Worm (Caenorhabditis elegans) whole organism, L1 larva: Measurements from ENCODE around the gene npp-1.
"Not testable (repeated sequence)": the region's sequence is repeated elsewhere in the genome, so short reads cannot be mapped to it uniquely, and the experiment has no call there.

Experiments
- C04F5.9 ChIP-seq: sonication (generic microtip); optimal IDR thresholded peaks from 2 replicates; lab custom pipeline; 2016; ENCODE audit warnings: missing genetic modification characterization, missing compliant biosample characterization
- C16A3.4 ChIP-seq: fragments of 150-350 bp; optimal IDR thresholded peaks from 2 replicates; lab custom pipeline; 2014; ENCODE audit warnings: missing biosample characterization, missing genetic modification characterization
- alr-1 ChIP-seq: fragments of 200-800 bp; sonication (Bioruptor generic); optimal IDR thresholded peaks from 2 replicates; lab custom pipeline; 2018; ENCODE audit warnings: borderline replicate concordance, mild to moderate bottlenecking, missing genetic modification characterization, missing compliant biosample characterization
- ama-1 ChIP-seq: fragments of 150-350 bp; optimal IDR thresholded peaks from 2 replicates; lab custom pipeline; 2014
- ceh-63 ChIP-seq: fragments of 200-800 bp; sonication (Bioruptor generic); optimal IDR thresholded peaks from 2 replicates; lab custom pipeline; 2018; ENCODE audit warnings: mild to moderate bottlenecking, missing genetic modification characterization, missing compliant biosample characterization
- ceh-88 ChIP-seq: fragments of 200-800 bp; sonication (Bioruptor generic); IDR thresholded peaks from 2 replicates; pipeline ENCODE4 v1.3.6; 2022; ENCODE audit warnings: missing genetic modification characterization, missing compliant biosample characterization
- ces-1 ChIP-seq: fragments of 150-350 bp; optimal IDR thresholded peaks from 2 replicates; lab custom pipeline; 2014; ENCODE audit warnings: missing biosample characterization, missing genetic modification reagents, missing genetic modification characterization
- dsc-1 ChIP-seq: sonication (generic microtip); optimal IDR thresholded peaks from 2 replicates; lab custom pipeline; 2016; ENCODE audit warnings: mild to moderate bottlenecking, missing genetic modification characterization, missing compliant biosample characterization
- efl-3 ChIP-seq: fragments of 200-800 bp; sonication (Bioruptor generic); optimal IDR thresholded peaks from 2 replicates; lab custom pipeline; 2018; ENCODE audit warnings: mild to moderate bottlenecking, missing genetic modification characterization, missing compliant biosample characterization
- egl-13 ChIP-seq: sonication (generic microtip); optimal IDR thresholded peaks from 2 replicates; lab custom pipeline; 2016; ENCODE audit warnings: missing genotype, missing genetic modification reagents, missing genetic modification characterization, missing compliant biosample characterization
- elt-2 ChIP-seq: sonication (generic microtip); optimal IDR thresholded peaks from 2 replicates; lab custom pipeline; 2016; ENCODE audit warnings: missing genetic modification characterization, mild to moderate bottlenecking, inconsistent platforms, missing compliant biosample characterization, missing genetic modification reagents
- ets-5 ChIP-seq: fragments of 200-800 bp; sonication (Bioruptor generic); IDR thresholded peaks from 2 replicates; pipeline ENCODE4 v1.3.6; 2022; ENCODE audit warnings: missing genetic modification characterization, missing compliant biosample characterization
- fkh-10 ChIP-seq: sonication (generic microtip); optimal IDR thresholded peaks from 2 replicates; lab custom pipeline; 2017; ENCODE audit warnings: missing biosample characterization, missing genetic modification reagents, missing genetic modification characterization
- fkh-4 ChIP-seq: sonication (generic microtip); optimal IDR thresholded peaks from 2 replicates; lab custom pipeline; 2016; ENCODE audit warnings: missing compliant biosample characterization, missing genetic modification characterization, borderline replicate concordance
- fos-1 ChIP-seq: fragments of 150-350 bp; optimal IDR thresholded peaks from 2 replicates; lab custom pipeline; 2014; ENCODE audit warnings: missing biosample characterization, missing genetic modification characterization
- hlh-17 ChIP-seq: fragments of 200-800 bp; sonication (Bioruptor generic); optimal IDR thresholded peaks from 2 replicates; lab custom pipeline; 2018; ENCODE audit warnings: missing genetic modification characterization, mild to moderate bottlenecking, missing compliant biosample characterization, moderate library complexity, borderline replicate concordance
- hlh-4 ChIP-seq: sonication (generic microtip); optimal IDR thresholded peaks from 2 replicates; lab custom pipeline; 2016; ENCODE audit warnings: mild to moderate bottlenecking, missing genetic modification characterization, missing compliant biosample characterization
- lin-13 ChIP-seq: fragments of 150-350 bp; optimal IDR thresholded peaks from 2 replicates; lab custom pipeline; 2014; ENCODE audit warnings: missing biosample characterization, missing genetic modification reagents, missing genetic modification characterization
- lin-14 ChIP-seq: fragments of 200-800 bp; sonication (Bioruptor generic); optimal IDR thresholded peaks from 2 replicates; lab custom pipeline; 2018; ENCODE audit warnings: mild to moderate bottlenecking, missing genetic modification characterization, moderate library complexity, missing compliant biosample characterization
- mef-2 ChIP-seq: fragments of 150-350 bp; optimal IDR thresholded peaks from 2 replicates; lab custom pipeline; 2014; ENCODE audit warnings: missing biosample characterization, missing genetic modification characterization
- nhr-11 ChIP-seq: fragments of 150-350 bp; optimal IDR thresholded peaks from 2 replicates; lab custom pipeline; 2014; ENCODE audit warnings: missing biosample characterization, missing genetic modification characterization
- nhr-19 ChIP-seq: fragments of 200-800 bp; sonication (Bioruptor generic); conservative IDR thresholded peaks from 2 replicates; pipeline ENCODE4 v1.3.6; 2022; ENCODE audit warnings: missing genetic modification characterization, missing compliant biosample characterization
- nhr-28 ChIP-seq: fragments of 150-350 bp; optimal IDR thresholded peaks from 2 replicates; lab custom pipeline; 2014; ENCODE audit warnings: missing biosample characterization, missing genetic modification characterization
- nhr-71 ChIP-seq: sonication (generic microtip); optimal IDR thresholded peaks from 2 replicates; lab custom pipeline; 2016; ENCODE audit warnings: mild to moderate bottlenecking, missing genetic modification characterization, moderate library complexity, missing compliant biosample characterization
- nhr-77 ChIP-seq: fragments of 150-350 bp; optimal IDR thresholded peaks from 2 replicates; lab custom pipeline; 2014; ENCODE audit warnings: missing biosample characterization, missing genetic modification characterization
- nhr-84 ChIP-seq: sonication (generic microtip); optimal IDR thresholded peaks from 2 replicates; lab custom pipeline; 2017; ENCODE audit warnings: missing biosample characterization, missing genetic modification characterization
- pqm-1 ChIP-seq: sonication (generic microtip); optimal IDR thresholded peaks from 3 replicates; lab custom pipeline; 2017; ENCODE audit warnings: missing biosample characterization, missing genetic modification characterization
- skn-1 ChIP-seq: fragments of 150-350 bp; optimal IDR thresholded peaks from 2 replicates; lab custom pipeline; 2014; ENCODE audit warnings: missing biosample characterization, missing genetic modification characterization
- snpc-4 ChIP-seq: fragments of 150-350 bp; optimal IDR thresholded peaks from 2 replicates; lab custom pipeline; 2014; ENCODE audit warnings: missing biosample characterization, missing genetic modification characterization
- snu-23 ChIP-seq: sonication (generic microtip); optimal IDR thresholded peaks from 2 replicates; lab custom pipeline; 2016; ENCODE audit warnings: missing genetic modification characterization, missing compliant biosample characterization
- sptf-1 ChIP-seq: fragments of 150-350 bp; optimal IDR thresholded peaks from 2 replicates; lab custom pipeline; 2014; ENCODE audit warnings: missing biosample characterization, missing genetic modification characterization
- sup-37 ChIP-seq: fragments of 200-800 bp; sonication (Bioruptor generic); optimal IDR thresholded peaks from 2 replicates; lab custom pipeline; 2018; ENCODE audit warnings: mild to moderate bottlenecking, missing genetic modification characterization, missing compliant biosample characterization
- tbx-2 ChIP-seq: sonication (generic microtip); optimal IDR thresholded peaks from 2 replicates; lab custom pipeline; 2016; ENCODE audit warnings: missing genetic modification characterization, missing compliant biosample characterization
- unc-130 ChIP-seq: fragments of 150-350 bp; optimal IDR thresholded peaks from 2 replicates; lab custom pipeline; 2017; ENCODE audit warnings: missing biosample characterization, missing genetic modification characterization, inconsistent platforms
- unc-86 ChIP-seq: sonication (generic microtip); optimal IDR thresholded peaks from 2 replicates; lab custom pipeline; 2016; ENCODE audit warnings: missing genetic modification characterization, missing compliant biosample characterization
- ztf-11 ChIP-seq, 2 experiments: sonication (generic microtip); optimal IDR thresholded peaks; 2 replicates each; lab custom pipeline; 2016 to 2017; ENCODE audit warnings: missing genetic modification characterization in 2 of 2, missing biosample characterization in 1 of 2, missing compliant biosample characterization in 1 of 2
- ztf-4 ChIP-seq: fragments of 150-350 bp; optimal IDR thresholded peaks from 2 replicates; lab custom pipeline; 2014; ENCODE audit warnings: missing biosample characterization, missing genetic modification characterization

npp-1 gene

DNA sequence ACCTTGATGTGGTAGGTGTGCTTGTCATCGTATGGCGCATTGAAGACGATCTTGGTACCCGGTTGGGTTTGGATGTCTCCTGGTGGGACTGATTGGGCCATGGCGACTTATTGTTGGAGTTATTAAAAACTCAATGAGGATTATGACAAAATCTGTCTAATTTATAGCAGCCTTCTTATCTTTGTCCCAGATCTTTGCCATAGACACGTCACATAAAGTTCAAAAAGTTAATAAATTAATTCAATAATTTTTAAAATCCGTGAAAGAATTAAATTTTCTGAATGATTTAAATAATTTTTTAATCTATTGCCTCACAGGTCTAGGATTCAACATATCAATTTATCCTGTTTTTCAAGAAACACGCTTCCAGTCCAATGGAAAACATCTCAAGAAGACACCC, 22.0 kb upstream of the npp-1 start, which contains the start of gene msp-81:
msp-81 (minus strand) TSS at position 101 of the 400 bp plus-strand sequence.
- TF ChIP-seq alr-1 (tag; lab: Kevin White, UChicago) (no peak), nhr-71 (no peak), lin-13 (GFP tag; lab: Kevin White, UChicago) (no peak), nhr-84 (no peak), ceh-88 (GFP tag; lab: Robert Waterston, UW) (no peak), ceh-63 (no peak), fos-1 (tag; lab: Kevin White, UChicago) (no peak), sup-37 (no peak)
- TF ChIP-seq, all 84 proteins: peak for 0

DNA sequence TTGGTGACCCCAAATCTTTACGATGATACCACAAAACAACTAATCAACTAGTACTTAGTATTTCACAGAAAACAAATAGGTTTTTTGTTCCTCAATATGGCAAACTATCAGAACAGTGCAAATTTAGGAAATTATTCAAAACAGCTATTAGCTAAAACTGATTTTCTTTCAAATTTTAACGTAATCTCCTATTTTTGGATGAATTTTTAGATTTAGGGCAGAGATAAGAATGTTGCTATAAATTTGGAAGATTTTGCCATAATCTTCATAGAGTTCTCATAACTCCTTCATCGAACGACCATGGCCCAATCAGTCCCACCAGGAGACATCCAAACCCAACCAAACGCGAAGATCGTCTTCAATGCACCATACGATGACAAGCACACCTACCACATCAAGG, 20.9 kb upstream of the npp-1 start, which contains the start of gene msp-10:
msp-10 (plus strand) TSS at position 301 of the 400 bp plus-strand sequence.
- not testable (repeated sequence) for TF ChIP-seq alr-1 (tag; lab: Kevin White, UChicago); snpc-4 (tag; lab: Kevin White, UChicago); nhr-71

DNA sequence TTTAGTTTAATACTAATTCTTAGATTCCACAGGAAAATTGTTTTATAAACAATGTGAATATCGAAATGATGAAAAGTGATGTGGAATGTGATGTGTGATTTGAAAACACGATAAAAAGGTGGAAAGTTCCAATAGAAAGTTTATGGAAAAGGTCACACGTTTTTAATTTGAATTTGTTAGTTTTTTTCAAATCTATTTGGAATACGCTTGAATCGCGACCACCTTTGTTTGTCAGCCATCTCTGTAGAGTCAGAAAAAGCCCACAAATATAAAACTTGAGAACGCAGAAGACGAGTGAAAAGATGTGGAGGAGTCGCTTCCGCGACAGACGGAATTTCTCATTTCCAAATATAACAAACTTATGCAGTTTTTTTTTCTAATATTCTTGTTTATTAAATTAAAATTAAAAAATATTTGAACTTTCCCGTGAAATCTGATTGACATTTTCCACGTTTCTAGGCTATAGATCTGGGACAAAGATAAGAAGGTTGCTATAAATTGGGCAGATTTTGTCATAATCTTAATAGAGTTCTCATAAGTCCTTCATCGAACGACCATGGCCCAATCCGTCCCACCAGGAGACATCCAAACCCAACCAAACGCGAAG, 17.2 kb upstream of the npp-1 start, which contains the start of the genes kin-24 and msp-56:
kin-24 (minus strand) TSS at position 101 of the 607 bp plus-strand sequence.
msp-56 (plus strand) TSS at position 557 of the 607 bp plus-strand sequence.
- TF ChIP-seq fkh-10 (GFP tag; lab: Kevin White, UChicago), result no peak
- no peak for TF ChIP-seq nhr-11 (tag; lab: Kevin White, UChicago)
- no peak for TF ChIP-seq hlh-17 (GFP tag; lab: Kevin White, UChicago)
- TF ChIP-seq snpc-4 (tag; lab: Kevin White, UChicago), result no peak
- no peak for TF ChIP-seq ztf-4 (tag; lab: Kevin White, UChicago)
- TF ChIP-seq ama-1, result no peak
- no peak for TF ChIP-seq pqm-1 (tag; lab: Kevin White, UChicago)
- no peak for TF ChIP-seq ets-5 (GFP tag; lab: Robert Waterston, UW)
- TF ChIP-seq nhr-28, result no peak
- no peak for TF ChIP-seq efl-3
- TF ChIP-seq alr-1 (tag; lab: Kevin White, UChicago), result no peak
- TF ChIP-seq ces-1 (GFP tag; lab: Kevin White, UChicago), result no peak
- no peak for TF ChIP-seq mef-2 (tag; lab: Kevin White, UChicago)
- TF ChIP-seq hlh-4 (tag; lab: Kevin White, UChicago), result no peak
- TF ChIP-seq C04F5.9 (tag; lab: Kevin White, UChicago), result no peak
- TF ChIP-seq sptf-1 (tag; lab: Kevin White, UChicago), result no peak
- TF ChIP-seq fkh-4 (tag; lab: Kevin White, UChicago), result no peak
- TF ChIP-seq nhr-77 (tag; lab: Kevin White, UChicago), result no peak
- TF ChIP-seq fos-1 (tag; lab: Kevin White, UChicago), result no peak

DNA sequence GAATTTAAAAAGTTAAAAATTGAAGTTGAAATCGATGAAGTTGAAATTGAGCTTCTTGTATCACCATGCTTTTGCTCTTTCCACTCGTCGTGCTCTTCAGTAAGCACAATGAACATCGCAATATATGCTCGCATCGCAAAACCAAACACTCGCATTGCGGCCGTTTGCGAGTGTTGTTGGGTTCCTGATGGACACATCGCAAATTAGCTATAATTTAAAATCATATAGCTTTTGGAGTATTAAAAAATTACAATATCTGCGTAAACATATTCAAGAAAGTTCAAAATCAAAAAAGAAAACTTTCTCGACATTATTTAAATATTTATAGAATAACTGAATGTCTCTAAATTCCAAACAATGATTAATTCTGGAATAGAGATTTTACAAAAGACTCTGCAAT, 16.2 kb upstream of the npp-1 start, which contains the start of gene K07F5.17:
K07F5.17 (plus strand) TSS at position 301 of the 400 bp plus-strand sequence.
- no peak for TF ChIP-seq egl-13 (tag; lab: Kevin White, UChicago)
- TF ChIP-seq unc-130 (tag; lab: Kevin White, UChicago), result no peak
- no peak for TF ChIP-seq elt-2
- TF ChIP-seq unc-86 (tag; lab: Kevin White, UChicago), result no peak
- no peak for TF ChIP-seq C16A3.4 (tag; lab: Kevin White, UChicago)
- TF ChIP-seq skn-1 (tag; lab: Kevin White, UChicago), result no peak
- no peak for TF ChIP-seq snu-23 (GFP tag; lab: Kevin White, UChicago)
- no peak for TF ChIP-seq dsc-1
- no peak for TF ChIP-seq ceh-88 (GFP tag; lab: Robert Waterston, UW)
- TF ChIP-seq lin-14 (GFP tag; lab: Kevin White, UChicago), result no peak
- TF ChIP-seq tbx-2, result no peak
- no peak for TF ChIP-seq nhr-19 (GFP tag; lab: Robert Waterston, UW)
- TF ChIP-seq ztf-11 (tag; optimal IDR thresholded peaks at IDR 0.05; lab: Kevin White, UChicago), result no peak
- no peak for TF ChIP-seq nhr-77 (tag; lab: Kevin White, UChicago)
- no peak for TF ChIP-seq snpc-4 (tag; lab: Kevin White, UChicago)
- TF ChIP-seq ztf-4 (tag; lab: Kevin White, UChicago), result no peak
- TF ChIP-seq, all 84 proteins: peak for 0
